Worm (Caenorhabditis elegans) whole organism, L4/young adult: ENCODE measurements around the gene nas-20.

Experiments used
- W03F9.2 ChIP-seq: fragments of 150-350 bp; optimal IDR thresholded peaks from 2 replicates; lab custom pipeline; 2014; ENCODE audit warnings: missing biosample characterization, missing genetic modification characterization
- dao-5 ChIP-seq: sonication (generic microtip); optimal IDR thresholded peaks from 2 replicates; lab custom pipeline; 2016; ENCODE audit warnings: missing genotype, missing genetic modification characterization, moderate library complexity, missing compliant biosample characterization
- him-1 ChIP-seq: sonication (generic microtip); optimal IDR thresholded peaks from 2 replicates; lab custom pipeline; 2016; ENCODE audit warnings: missing genotype, missing genetic modification reagents, missing genetic modification characterization, missing compliant biosample characterization

The nas-20 gene

ce11 chrV:11472209-11472608, at the start of gene nas-20, which contains the start of gene nas-21:
TSS of gene nas-20 (minus strand) at chrV:11472309.
TSS of gene nas-21 (plus strand) at chrV:11472564.
- TF ChIP-seq W03F9.2, result no peak

DNA sequence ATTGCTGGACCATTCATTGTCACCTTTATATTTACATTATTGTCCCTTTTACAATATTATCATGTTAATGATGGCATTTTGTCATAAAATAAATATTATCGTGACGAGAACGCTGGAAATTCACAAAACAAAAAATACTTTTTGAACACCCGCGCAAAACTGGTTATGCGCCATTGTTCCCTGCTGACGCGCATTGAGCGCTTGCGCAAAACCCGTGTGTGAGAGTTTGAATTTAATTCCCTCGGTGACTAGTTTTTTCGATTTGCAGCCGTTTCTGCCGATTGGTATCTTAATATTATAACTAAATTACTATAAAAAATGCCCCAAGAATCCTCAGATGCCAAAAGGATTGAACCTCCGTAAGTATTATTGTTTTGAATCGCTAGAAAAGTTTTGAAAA, 49.3 kb upstream of the nas-20 start, which contains the start of gene pafo-1:
pafo-1 (plus strand) TSS at position 256 of the 400 bp plus-strand sequence.
- TF ChIP-seq W03F9.2 (peak; percentile 85), dao-5 (no peak), him-1 (peak; percentile 12)

- TF ChIP-seq him-1 (no peak), W03F9.2 (no peak), dao-5 (no peak)
These were observed 48.1 kb upstream of the nas-20 start, which contains the start of the genes C55A6.11 and C55A6.7 for ce11 chrV:11520215-11520614. TSS of gene C55A6.11 (plus strand) at chrV:11520515. TSS of gene C55A6.7 (minus strand) at chrV:11520530.

ce11 chrV:11517789-11518188, 45.7 kb upstream of the nas-20 start, which contains the start of gene C55A6.4:
TSS of gene C55A6.4 (minus strand) at chrV:11517889.
- TF ChIP-seq dao-5 (no peak), him-1 (no peak), W03F9.2 (no peak)

DNA sequence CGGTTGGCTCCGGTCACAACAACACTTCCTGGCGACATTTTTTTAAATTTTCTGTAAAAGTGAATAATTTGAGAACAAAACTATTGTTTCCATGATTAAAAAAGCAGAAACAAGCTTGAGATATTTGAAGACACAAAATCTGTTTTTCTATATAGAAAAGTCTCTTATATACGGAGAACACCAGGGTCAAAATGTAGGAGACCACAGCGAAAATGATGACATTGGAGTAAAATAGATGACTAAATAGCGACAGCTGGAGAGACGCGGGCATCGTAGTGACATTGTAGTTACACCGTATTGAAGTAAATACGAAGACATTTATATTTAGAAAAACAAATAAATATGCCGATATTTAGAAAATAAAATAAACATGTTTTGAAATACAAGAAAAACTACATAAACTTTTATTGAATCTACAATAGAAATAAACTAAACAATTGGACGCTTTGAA, 44.1 kb upstream of the nas-20 start, which contains the start of gene sdz-8:
sdz-8 (minus strand) TSS at position 51 of the 451 bp plus-strand sequence.
- TF ChIP-seq dao-5, result no peak
- TF ChIP-seq him-1, result no peak
- TF ChIP-seq W03F9.2, result no peak

- no peak for TF ChIP-seq dao-5
- TF ChIP-seq him-1, result no peak
- no peak for TF ChIP-seq W03F9.2
These were observed 43.0 kb upstream of the nas-20 start for ce11 chrV:11515145-11515544.

ce11 chrV:11514677-11515076, 42.6 kb upstream of the nas-20 start, which contains the start of gene C55A6.6:
TSS of gene C55A6.6 (minus strand) at chrV:11514737.
- TF ChIP-seq him-1 (no peak), W03F9.2 (no peak), dao-5 (no peak)

ce11 chrV:11513432-11513831, 41.3 kb upstream of the nas-20 start, which contains the start of gene C55A6.3:
TSS of gene C55A6.3 (minus strand) at chrV:11513532.
- TF ChIP-seq him-1 (no peak), W03F9.2 (no peak), dao-5 (no peak)

ce11 chrV:11508773-11509172, 36.7 kb upstream of the nas-20 start, which contains the start of gene ttll-5:
TSS of gene ttll-5 (plus strand) at chrV:11509060.
- no peak for TF ChIP-seq him-1
- TF ChIP-seq W03F9.2, result no peak
- TF ChIP-seq dao-5, result no peak

- TF ChIP-seq him-1 (no peak), W03F9.2 (no peak), dao-5 (no peak)
These were observed 34.2 kb upstream of the nas-20 start for ce11 chrV:11506347-11506746.

DNA sequence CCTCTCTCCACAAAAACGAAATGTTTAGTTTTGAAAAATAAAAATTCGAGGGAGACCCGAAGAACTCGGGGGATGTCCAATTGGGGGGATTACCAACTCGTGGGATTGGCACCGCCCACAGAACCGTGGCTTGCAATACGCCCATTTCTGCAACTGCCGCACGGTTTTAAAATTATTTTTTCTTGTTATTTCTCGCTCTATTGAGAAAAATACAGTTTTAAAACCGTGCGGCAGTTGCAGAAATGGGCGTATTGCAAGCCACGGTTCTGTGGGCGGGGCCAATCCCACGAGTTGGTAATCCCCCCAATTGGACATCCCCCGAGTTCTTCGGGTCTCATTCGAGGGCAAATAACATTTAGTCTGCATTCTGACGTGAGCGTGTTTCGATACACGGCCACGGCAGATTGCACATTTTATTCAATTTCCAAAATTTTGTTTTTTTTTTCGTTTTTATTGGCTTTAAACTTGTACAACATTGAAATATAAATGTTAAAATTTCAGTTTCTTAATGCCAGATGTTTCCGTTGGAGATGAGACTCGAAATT, 32.8 kb upstream of the nas-20 start, which contains the start of the genes C55A6.1 and C55A6.10:
C55A6.1 (minus strand) TSS at position 116 of the 545 bp plus-strand sequence.
C55A6.10 (plus strand) TSS at position 495 of the 545 bp plus-strand sequence.
- peak; percentile 56 for TF ChIP-seq W03F9.2

DNA sequence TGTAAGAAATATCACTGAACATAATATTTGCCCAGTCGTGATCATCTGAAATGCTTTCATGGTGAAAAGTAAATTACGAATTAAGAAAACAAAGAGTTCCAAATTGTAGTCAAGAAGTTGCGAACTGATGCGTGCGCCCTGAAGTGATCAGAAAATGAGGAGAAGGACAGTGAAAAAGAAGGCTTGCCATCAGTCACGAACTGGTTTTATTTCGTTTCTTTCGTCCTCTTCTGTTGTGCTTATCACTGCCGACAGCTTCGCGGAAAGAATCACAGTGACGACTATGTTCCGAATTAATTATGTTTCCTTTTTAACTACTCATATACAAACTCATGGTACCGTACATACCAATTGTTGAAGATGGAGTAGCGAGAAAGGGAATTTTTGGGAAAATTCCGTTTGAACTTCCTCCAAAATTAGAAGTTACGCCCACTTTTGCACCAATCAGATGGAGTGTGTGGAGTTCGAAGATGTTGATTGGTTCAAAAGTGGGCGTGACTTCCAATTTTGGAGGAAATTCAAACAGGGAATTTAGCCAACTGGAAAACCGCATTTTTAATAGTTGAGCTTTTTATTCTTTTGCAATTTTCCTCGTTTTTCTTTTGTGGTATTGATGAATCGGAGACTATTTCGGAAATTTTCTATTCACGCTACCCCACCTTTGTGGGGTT, 31.1 kb upstream of the nas-20 start, which contains the start of gene C55A6.12:
C55A6.12 (minus strand) TSS at position 51 of the 671 bp plus-strand sequence.
- TF ChIP-seq W03F9.2, result no peak
- no peak for TF ChIP-seq dao-5
- no peak for TF ChIP-seq him-1

- no peak for TF ChIP-seq dao-5
- no peak for TF ChIP-seq him-1
- no peak for TF ChIP-seq W03F9.2
These were observed 28.9 kb upstream of the nas-20 start for ce11 chrV:11500980-11501379.

DNA sequence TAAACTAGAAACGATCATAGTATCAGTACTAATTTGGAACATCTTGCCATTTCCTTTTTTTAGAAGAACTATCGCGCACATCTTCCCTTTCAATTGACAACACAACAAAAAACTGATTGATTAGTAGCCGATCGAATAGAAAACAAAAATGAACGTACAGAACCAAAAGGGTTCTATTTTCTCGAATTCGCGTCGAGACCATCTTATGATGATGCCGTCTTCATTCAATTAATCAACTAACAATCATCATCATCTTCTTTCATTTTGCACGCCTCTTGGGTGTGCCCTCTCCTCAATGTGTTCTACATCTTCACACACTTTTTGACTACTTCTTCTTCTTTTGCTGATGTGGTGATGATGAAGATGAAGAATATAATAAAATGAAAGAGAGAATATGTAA, 27.7 kb upstream of the nas-20 start:
- TF ChIP-seq W03F9.2 (no peak), dao-5 (no peak), him-1 (no peak)

ce11 chrV:11497475-11497874, 25.4 kb upstream of the nas-20 start:
- TF ChIP-seq dao-5 (no peak), W03F9.2 (no peak), him-1 (no peak)

- TF ChIP-seq W03F9.2 (no peak), dao-5 (no peak)
These were observed 24.2 kb upstream of the nas-20 start, which contains the start of gene htrl-1 for ce11 chrV:11496283-11496682. TSS of gene htrl-1 (minus strand) at chrV:11496383.
